Worm (Caenorhabditis elegans): Measurements from ENCODE around the gene Y62E10A.23.

The Y62E10A.23 gene

DNA sequence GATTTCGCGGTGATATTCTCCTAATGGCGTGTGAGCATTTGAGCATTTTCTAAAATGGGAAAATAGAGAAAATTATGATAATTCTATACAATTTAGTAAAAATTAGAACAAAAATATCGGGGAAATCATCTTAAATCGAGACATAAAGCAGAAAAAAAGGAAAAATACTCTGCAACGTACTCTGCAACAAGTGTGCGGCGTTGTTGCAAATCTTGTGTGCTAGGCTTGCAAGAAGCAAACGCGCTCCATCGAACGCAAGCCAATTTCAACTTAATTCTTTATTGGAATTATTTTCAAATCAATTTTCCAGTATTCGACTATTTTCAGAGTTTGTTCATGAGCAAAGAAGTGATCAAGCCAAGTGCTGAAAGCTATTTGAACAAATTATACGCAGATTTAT is at the start of gene Y62E10A.23, which contains the start of the genes Y62E10A.20 and mdt-9:
Gene Y62E10A.23 (plus strand): TSS at position 282 of the 400 bp plus-strand sequence.
Gene Y62E10A.20 (minus strand): TSS at position 49 of the 400 bp plus-strand sequence.
Gene mdt-9 (plus strand): TSS at position 338 of the 400 bp plus-strand sequence.
- peak; percentile 49 for TF ChIP-seq dpl-1 (GFP tag; optimal IDR thresholded peaks at IDR 0.05)
- no peak for TF ChIP-seq lsy-27 (tag; optimal IDR thresholded peaks at IDR 0.05; ENCODE audit: borderline replicate concordance, insufficient read depth)
- TF ChIP-seq Y67H2A.10 (GFP tag; conservative IDR thresholded peaks at IDR 0.05) = no peak
- peak; percentile 59 for TF ChIP-seq dox-1 (GFP tag; IDR thresholded peaks at IDR 0.05)
- no peak for TF ChIP-seq snpc-4 (GFP tag; optimal IDR thresholded peaks at IDR 0.05)
- TF ChIP-seq snpc-4 (tag; optimal IDR thresholded peaks at IDR 0.05) = peak; percentile 5 to 81 (median 66)
- TF ChIP-seq madf-10 (tag; optimal IDR thresholded peaks at IDR 0.05) = no peak
- no peak for TF ChIP-seq ztf-28 (GFP tag; IDR thresholded peaks at IDR 0.05)
- no peak for TF ChIP-seq repo-1 (tag; optimal IDR thresholded peaks at IDR 0.05)
- TF ChIP-seq ceh-27 (GFP tag; optimal IDR thresholded peaks at IDR 0.05) = peak; percentile 25
- peak; percentile 39 for TF ChIP-seq rpc-1 (optimal IDR thresholded peaks at IDR 0.05)
- no peak for TF ChIP-seq rpc-1 (tag; optimal IDR thresholded peaks at IDR 0.05)
- peak; percentile 50 for TF ChIP-seq unc-130 (GFP tag; optimal IDR thresholded peaks at IDR 0.05)
- no peak for TF ChIP-seq ama-1 (optimal IDR thresholded peaks at IDR 0.05)
- TF ChIP-seq ama-1 (GFP tag; optimal IDR thresholded peaks at IDR 0.05) = no peak
- no peak for TF ChIP-seq aptf-3 (GFP tag; IDR thresholded peaks at IDR 0.05)
- peak; percentile 41 for TF ChIP-seq F23B12.7 (tag; optimal IDR thresholded peaks at IDR 0.05; ENCODE audit: insufficient read depth)
- TF ChIP-seq nfyb-1 (GFP tag; IDR thresholded peaks at IDR 0.05) = no peak
- TF ChIP-seq lin-35 (GFP tag; optimal IDR thresholded peaks at IDR 0.05) = peak in 1 of 3 experiments; percentile 73
- TF ChIP-seq snpc-1.1 (tag; optimal IDR thresholded peaks at IDR 0.05; ENCODE audit: insufficient read depth) = peak; percentile 61
- no peak for TF ChIP-seq cebp-1 (GFP tag; IDR thresholded peaks at IDR 0.05)
- peak; percentile 45 for TF ChIP-seq cebp-1 (tag; optimal IDR thresholded peaks at IDR 0.05)
- TF ChIP-seq lin-26 (GFP tag; IDR thresholded peaks at IDR 0.05) = no peak
- peak; percentile 46 for TF ChIP-seq F33H1.4 (GFP tag; IDR thresholded peaks at IDR 0.05)
- peak; percentile 3 for TF ChIP-seq snpc-3.4 (tag; optimal IDR thresholded peaks at IDR 0.05)
- TF ChIP-seq ztf-26 (tag; optimal IDR thresholded peaks at IDR 0.05) = no peak
- TF ChIP-seq D2030.7 (GFP tag; IDR thresholded peaks at IDR 0.05) = peak; percentile 40
- TF ChIP-seq pbrm-1 (GFP tag; IDR thresholded peaks at IDR 0.05) = no peak
- peak; percentile 45 for TF ChIP-seq snpc-1.3 (tag; optimal IDR thresholded peaks at IDR 0.05; ENCODE audit: insufficient read depth)
- peak; percentile 17 for TF ChIP-seq ZK185.1 (tag; optimal IDR thresholded peaks at IDR 0.05; ENCODE audit: poor library complexity, severe bottlenecking)
- peak; percentile 69 for TF ChIP-seq F49E8.2 (tag; optimal IDR thresholded peaks at IDR 0.05; ENCODE audit: insufficient read depth)
- no peak for TF ChIP-seq akir-1 (GFP tag; optimal IDR thresholded peaks at IDR 0.05)
- TF ChIP-seq lin-40 (tag; optimal IDR thresholded peaks at IDR 0.05) = peak; percentile 47
- no peak for TF ChIP-seq nhr-179 (tag; optimal IDR thresholded peaks at IDR 0.05)
- TF ChIP-seq nfya-1 (tag; optimal IDR thresholded peaks at IDR 0.05; ENCODE audit: borderline replicate concordance, insufficient read depth) = no peak
- no peak for TF ChIP-seq madf-8 (GFP tag; conservative IDR thresholded peaks at IDR 0.05)
- TF ChIP-seq zim-3 (tag; optimal IDR thresholded peaks at IDR 0.05) = no peak
- TF ChIP-seq ceh-100 (GFP tag; IDR thresholded peaks at IDR 0.05) = peak; percentile 63
- peak; percentile 38 for TF ChIP-seq efl-1 (GFP tag; optimal IDR thresholded peaks at IDR 0.05)
- TF ChIP-seq lin-54 (GFP tag; optimal IDR thresholded peaks at IDR 0.05) = peak; percentile 29
- TF ChIP-seq ztf-25 (GFP tag; IDR thresholded peaks at IDR 0.05) = no peak
- peak; percentile 74 for TF ChIP-seq attf-5 (GFP tag; optimal IDR thresholded peaks at IDR 0.05)
- TF ChIP-seq mcd-1 (GFP tag; IDR thresholded peaks at IDR 0.05) = peak; percentile 91
- peak; percentile 41 for TF ChIP-seq lsl-1 (GFP tag; optimal IDR thresholded peaks at IDR 0.05)
- TF ChIP-seq madf-6 (GFP tag; IDR thresholded peaks at IDR 0.05) = peak; percentile 51; the same call in 1 of the 2 replicates
- TF ChIP-seq atf-7 (tag; optimal IDR thresholded peaks at IDR 0.05) = no peak
- TF ChIP-seq madf-3 (GFP tag; IDR thresholded peaks at IDR 0.05) = 0 out of 2 replicates have a peak, but pooled peaks have one; percentile 43
- peak; percentile 46; the same call in 1 of the 2 replicates for TF ChIP-seq attf-6 (GFP tag; IDR thresholded peaks at IDR 0.05)

Data from whole organism, young adult.